Worm (Caenorhabditis elegans) whole organism, late embryonic: ENCODE data around the gene klp-18.

Experiments used
- C08G9.2 ChIP-seq: sonication (generic microtip); optimal IDR thresholded peaks from 2 replicates; lab custom pipeline; 2016; ENCODE audit warnings: mild to moderate bottlenecking, missing genetic modification characterization, moderate library complexity, missing compliant biosample characterization
- C38D4.7 ChIP-seq: fragments of 200-800 bp; sonication (Bioruptor generic); optimal IDR thresholded peaks from 2 replicates; lab custom pipeline; 2018; ENCODE audit warnings: mild to moderate bottlenecking, missing genetic modification characterization, moderate library complexity, missing compliant biosample characterization
- K02D7.2 ChIP-seq: sonication (generic microtip); optimal IDR thresholded peaks from 2 replicates; lab custom pipeline; 2017; ENCODE audit warnings: mild to moderate bottlenecking, missing genetic modification characterization, missing compliant biosample characterization
- K09A11.1 ChIP-seq: sonication (generic microtip); optimal IDR thresholded peaks from 2 replicates; lab custom pipeline; 2017; ENCODE audit warnings: antibody characterized with exemption, mild to moderate bottlenecking, missing genetic modification characterization, missing compliant biosample characterization; ENCODE audit not compliant: insufficient read depth
- T23F11.4 ChIP-seq: fragments of 200-800 bp; sonication (Bioruptor generic); optimal IDR thresholded peaks from 2 replicates; lab custom pipeline; 2018; ENCODE audit warnings: mild to moderate bottlenecking, missing genetic modification characterization, missing compliant biosample characterization
- ceh-14 ChIP-seq: sonication (generic microtip); optimal IDR thresholded peaks from 2 replicates; lab custom pipeline; 2016; ENCODE audit warnings: missing genotype, missing genetic modification characterization, missing compliant biosample characterization
- ceh-18 ChIP-seq: sonication (generic microtip); optimal IDR thresholded peaks from 2 replicates; lab custom pipeline; 2016; ENCODE audit warnings: missing genetic modification characterization, missing compliant biosample characterization
- ceh-19 ChIP-seq: fragments of 200-800 bp; sonication (Bioruptor generic); optimal IDR thresholded peaks from 2 replicates; lab custom pipeline; 2018; ENCODE audit warnings: mild to moderate bottlenecking, missing genetic modification characterization, missing compliant biosample characterization
- ceh-2 ChIP-seq: sonication (generic microtip); optimal IDR thresholded peaks from 2 replicates; lab custom pipeline; 2016; ENCODE audit warnings: missing genotype, missing genetic modification characterization, missing compliant biosample characterization
- ceh-22 ChIP-seq: sonication (generic microtip); optimal IDR thresholded peaks from 2 replicates; lab custom pipeline; 2017; ENCODE audit warnings: missing biosample characterization, missing genetic modification characterization
- ceh-30 ChIP-seq: fragments of 150-350 bp; optimal IDR thresholded peaks from 2 replicates; lab custom pipeline; 2014; ENCODE audit warnings: missing biosample characterization, missing genetic modification characterization
- ceh-31 ChIP-seq: sonication (generic microtip); optimal IDR thresholded peaks from 2 replicates; lab custom pipeline; 2016; ENCODE audit warnings: missing genetic modification characterization, missing compliant biosample characterization
- ceh-45 ChIP-seq: fragments of 200-800 bp; sonication (Bioruptor generic); IDR thresholded peaks from 2 replicates; pipeline ENCODE4 v1.3.6; 2022; ENCODE audit warnings: missing genetic modification reagents, missing genetic modification characterization, missing compliant biosample characterization
- ceh-9 ChIP-seq: sonication (generic microtip); optimal IDR thresholded peaks from 2 replicates; lab custom pipeline; 2016; ENCODE audit warnings: mild to moderate bottlenecking, missing genetic modification characterization, inconsistent platforms, missing compliant biosample characterization
- che-1 ChIP-seq: sonication (generic microtip); optimal IDR thresholded peaks from 2 replicates; lab custom pipeline; 2016; ENCODE audit warnings: mild to moderate bottlenecking, missing genetic modification characterization, missing compliant biosample characterization
- dmd-4 ChIP-seq: sonication (generic microtip); optimal IDR thresholded peaks from 2 replicates; lab custom pipeline; 2016; ENCODE audit warnings: borderline replicate concordance, missing genetic modification characterization, missing compliant biosample characterization
- dve-1 ChIP-seq: sonication (generic microtip); optimal IDR thresholded peaks from 2 replicates; lab custom pipeline; 2017; ENCODE audit warnings: antibody characterized with exemption, mild to moderate bottlenecking, missing genetic modification characterization, missing compliant biosample characterization
- eyg-1 ChIP-seq: sonication (generic microtip); optimal IDR thresholded peaks from 2 replicates; lab custom pipeline; 2016; ENCODE audit warnings: missing genotype, missing genetic modification characterization, missing compliant biosample characterization
- fax-1 ChIP-seq: sonication (generic microtip); optimal IDR thresholded peaks from 2 replicates; lab custom pipeline; 2016; ENCODE audit warnings: missing genotype, missing genetic modification characterization, missing compliant biosample characterization
- fkh-10 ChIP-seq: fragments of 150-350 bp; optimal IDR thresholded peaks from 2 replicates; lab custom pipeline; 2014; ENCODE audit warnings: missing biosample characterization, missing genetic modification reagents, missing genetic modification characterization
- fkh-6 ChIP-seq: sonication (generic microtip); optimal IDR thresholded peaks from 2 replicates; lab custom pipeline; 2016; ENCODE audit warnings: missing genetic modification characterization, missing compliant biosample characterization
- gmeb-2 ChIP-seq: sonication (generic microtip); optimal IDR thresholded peaks from 2 replicates; lab custom pipeline; 2016; ENCODE audit warnings: missing genetic modification characterization, inconsistent platforms, missing compliant biosample characterization
- hlh-15 ChIP-seq: sonication (generic microtip); optimal IDR thresholded peaks from 2 replicates; lab custom pipeline; 2016; ENCODE audit warnings: missing genetic modification characterization, missing compliant biosample characterization
- hlh-30 ChIP-seq: sonication (generic microtip); optimal IDR thresholded peaks from 2 replicates; lab custom pipeline; 2017; ENCODE audit warnings: antibody characterized with exemption, missing genetic modification characterization, missing compliant biosample characterization; ENCODE audit not compliant: insufficient read depth
- hlh-8 ChIP-seq: sonication (generic microtip); optimal IDR thresholded peaks from 2 replicates; lab custom pipeline; 2016; ENCODE audit warnings: missing genotype, missing genetic modification characterization, missing compliant biosample characterization
- lim-6 ChIP-seq: sonication (generic microtip); optimal IDR thresholded peaks from 2 replicates; lab custom pipeline; 2016; ENCODE audit warnings: missing genetic modification characterization, missing compliant biosample characterization
- lin-11 ChIP-seq: fragments of 200-800 bp; sonication (Bioruptor generic); optimal IDR thresholded peaks from 2 replicates; lab custom pipeline; 2018; ENCODE audit warnings: mild to moderate bottlenecking, missing genetic modification characterization, missing compliant biosample characterization
- madf-2 ChIP-seq: sonication (generic microtip); optimal IDR thresholded peaks from 2 replicates; lab custom pipeline; 2017; ENCODE audit warnings: missing genetic modification characterization, missing compliant biosample characterization
- mec-3 ChIP-seq: sonication (generic microtip); optimal IDR thresholded peaks from 2 replicates; lab custom pipeline; 2016; ENCODE audit warnings: borderline replicate concordance, missing genetic modification characterization, missing compliant biosample characterization
- nfya-1 ChIP-seq: sonication (generic microtip); optimal IDR thresholded peaks from 2 replicates; lab custom pipeline; 2017; ENCODE audit warnings: missing genetic modification characterization, mild to moderate bottlenecking, missing compliant biosample characterization, antibody characterized with exemption, moderate library complexity
- nhr-11 ChIP-seq: fragments of 150-350 bp; optimal IDR thresholded peaks from 2 replicates; lab custom pipeline; 2014; ENCODE audit warnings: missing biosample characterization, missing genetic modification characterization
- npax-4 ChIP-seq: sonication (generic microtip); optimal IDR thresholded peaks from 2 replicates; lab custom pipeline; 2016; ENCODE audit warnings: missing genetic modification characterization, missing compliant biosample characterization
- odd-2 ChIP-seq: sonication (generic microtip); optimal IDR thresholded peaks from 2 replicates; lab custom pipeline; 2017; ENCODE audit warnings: antibody characterized with exemption, mild to moderate bottlenecking, missing genetic modification characterization, missing compliant biosample characterization
- pat-9 ChIP-seq: fragments of 200-800 bp; sonication (Bioruptor generic); optimal IDR thresholded peaks from 2 replicates; lab custom pipeline; 2018; ENCODE audit warnings: mild to moderate bottlenecking, missing genetic modification characterization, moderate library complexity, missing compliant biosample characterization
- pha-2 ChIP-seq: sonication (generic microtip); optimal IDR thresholded peaks from 2 replicates; lab custom pipeline; 2017; ENCODE audit warnings: mild to moderate bottlenecking, missing genetic modification characterization, missing compliant biosample characterization
- pha-4 ChIP-seq: fragments of 150-350 bp; optimal IDR thresholded peaks from 2 replicates; lab custom pipeline; 2018; ENCODE audit warnings: missing biosample characterization, missing genetic modification reagents, missing genetic modification characterization
- pqm-1 ChIP-seq: sonication (generic microtip); optimal IDR thresholded peaks from 2 replicates; lab custom pipeline; 2016; ENCODE audit warnings: missing genetic modification characterization, missing compliant biosample characterization
- pros-1 ChIP-seq: fragments of 150-350 bp; optimal IDR thresholded peaks from 2 replicates; lab custom pipeline; 2014; ENCODE audit warnings: missing biosample characterization, missing genetic modification reagents, missing genetic modification characterization
- ref-2 ChIP-seq: sonication (generic microtip); optimal IDR thresholded peaks from 2 replicates; lab custom pipeline; 2016; ENCODE audit warnings: missing genetic modification characterization, missing compliant biosample characterization
- sox-2 ChIP-seq: fragments of 200-800 bp; sonication (Bioruptor generic); IDR thresholded peaks from 2 replicates; pipeline ENCODE4 v1.3.6; 2022; ENCODE audit warnings: missing genetic modification reagents, missing genetic modification characterization, missing compliant biosample characterization
- sox-4 ChIP-seq: sonication (generic microtip); optimal IDR thresholded peaks from 2 replicates; lab custom pipeline; 2017; ENCODE audit warnings: mild to moderate bottlenecking, missing genetic modification characterization, inconsistent platforms, missing compliant biosample characterization
- syd-9 ChIP-seq: sonication (generic microtip); optimal IDR thresholded peaks from 2 replicates; lab custom pipeline; 2016; ENCODE audit warnings: mild to moderate bottlenecking, missing genetic modification characterization, moderate library complexity, missing compliant biosample characterization
- tbx-2 ChIP-seq: sonication (generic microtip); optimal IDR thresholded peaks from 2 replicates; lab custom pipeline; 2016; ENCODE audit warnings: missing genetic modification characterization, missing compliant biosample characterization
- tbx-7 ChIP-seq: sonication (generic microtip); optimal IDR thresholded peaks from 2 replicates; lab custom pipeline; 2016; ENCODE audit warnings: missing genotype, missing genetic modification characterization, missing compliant biosample characterization
- ttx-3 ChIP-seq: sonication (generic microtip); optimal IDR thresholded peaks from 2 replicates; lab custom pipeline; 2016; ENCODE audit warnings: missing genetic modification reagents, missing genetic modification characterization, missing compliant biosample characterization
- unc-3 ChIP-seq, 2 experiments: fragments of 200-800 bp in 1 of 2; sonication (Bioruptor generic) in 1 of 2; sonication (generic microtip) in 1 of 2; conservative IDR thresholded peaks in 1 of 2; optimal IDR thresholded peaks in 1 of 2; 2 replicates each; pipeline versions ENCODE4 v1.3.6 to Lab custom; 2016 to 2022; ENCODE audit warnings: missing compliant biosample characterization in 2 of 2, missing genetic modification characterization in 2 of 2, missing genetic modification reagents in 1 of 2
- unc-42 ChIP-seq: sonication (generic microtip); optimal IDR thresholded peaks from 2 replicates; lab custom pipeline; 2016; ENCODE audit warnings: missing genotype, missing genetic modification characterization, missing compliant biosample characterization
- unc-55 ChIP-seq: sonication (generic microtip); optimal IDR thresholded peaks from 2 replicates; lab custom pipeline; 2017; ENCODE audit warnings: missing biosample characterization, missing genetic modification reagents, missing genetic modification characterization
- unc-86 ChIP-seq: sonication (generic microtip); optimal IDR thresholded peaks from 2 replicates; lab custom pipeline; 2016; ENCODE audit warnings: missing genetic modification characterization, missing compliant biosample characterization
- zip-5 ChIP-seq: sonication (generic microtip); optimal IDR thresholded peaks from 2 replicates; lab custom pipeline; 2016; ENCODE audit warnings: missing genetic modification characterization, missing compliant biosample characterization

The klp-18 gene

ce11 chrIV:7039476-7040261 is at the start of gene klp-18, which contains the start of gene cogc-2:
klp-18 (plus strand) TSS chrIV:7040211.
cogc-2 (minus strand) TSS chrIV:7039580.
- TF ChIP-seq nfya-1 (tag; lab: Kevin White, UChicago) (peak; percentile 76), K09A11.1 (tag; lab: Kevin White, UChicago) (peak; percentile 53), unc-55 (no peak), ceh-22 (tag; lab: Kevin White, UChicago) (no peak), mec-3 (tag; lab: Kevin White, UChicago) (no peak), unc-3 (GFP tag; conservative IDR thresholded peaks at IDR 0.05; lab: Robert Waterston, UW) (no peak), unc-3 (tag; optimal IDR thresholded peaks at IDR 0.05; lab: Kevin White, UChicago) (peak; percentile 45), ceh-30 (tag; lab: Kevin White, UChicago) (no peak), hlh-30 (tag; lab: Kevin White, UChicago) (peak; percentile 71), sox-2 (GFP tag; lab: Robert Waterston, UW) (no peak), lim-6 (tag; lab: Kevin White, UChicago) (no peak), ceh-14 (tag; lab: Kevin White, UChicago) (peak; percentile 62), gmeb-2 (peak; percentile 72), sox-4 (tag; lab: Kevin White, UChicago) (peak; percentile 67), syd-9 (tag; lab: Kevin White, UChicago) (no peak), K02D7.2 (tag; lab: Kevin White, UChicago) (no peak), fkh-6 (tag; lab: Kevin White, UChicago) (peak; percentile 36), ceh-18 (tag; lab: Kevin White, UChicago) (peak; percentile 45), fax-1 (peak; percentile 46), unc-86 (tag; lab: Kevin White, UChicago) (peak; percentile 48), fkh-10 (GFP tag; lab: Kevin White, UChicago) (peak; percentile 4), pha-4 (tag; lab: Kevin White, UChicago) (no peak), pqm-1 (tag; lab: Kevin White, UChicago) (no peak), lin-11 (tag; lab: Kevin White, UChicago) (peak; percentile 29), dmd-4 (tag; lab: Kevin White, UChicago) (no peak), pha-2 (tag; lab: Kevin White, UChicago) (peak; percentile 52), ceh-45 (GFP tag; lab: Robert Waterston, UW) (0 out of 2 replicates have a peak, but pooled peaks have one; percentile 15), npax-4 (peak; percentile 19), unc-42 (tag; lab: Kevin White, UChicago) (peak; percentile 45), dve-1 (tag; lab: Kevin White, UChicago) (no peak), hlh-8 (peak; percentile 44), tbx-2 (peak; percentile 72), zip-5 (tag; lab: Kevin White, UChicago) (peak; percentile 18), tbx-7 (tag; lab: Kevin White, UChicago) (peak; percentile 11), ceh-31 (tag; lab: Kevin White, UChicago) (peak; percentile 71), ttx-3 (tag; lab: Kevin White, UChicago) (peak; percentile 44), T23F11.4 (GFP tag; lab: Kevin White, UChicago) (no peak), madf-2 (tag; lab: Kevin White, UChicago) (peak; percentile 30), ceh-19 (GFP tag; lab: Kevin White, UChicago) (no peak), ceh-2 (peak; percentile 77), C38D4.7 (GFP tag; lab: Kevin White, UChicago) (peak; percentile 24), nhr-11 (tag; lab: Kevin White, UChicago) (no peak), C08G9.2 (tag; lab: Kevin White, UChicago) (peak; percentile 21), che-1 (tag; lab: Kevin White, UChicago) (peak; percentile 47), hlh-15 (tag; lab: Kevin White, UChicago) (no peak), pros-1 (no peak), eyg-1 (tag; lab: Kevin White, UChicago) (no peak), odd-2 (tag; lab: Kevin White, UChicago) (peak; percentile 16), ceh-9 (tag; lab: Kevin White, UChicago) (no peak), pat-9 (peak; percentile 9), ref-2 (tag; lab: Kevin White, UChicago) (peak; percentile 78)
